Worm (Caenorhabditis elegans) whole organism, L2 larva: ENCODE measurements around the gene T26C5.5.

Source experiments
- C34F6.9 ChIP-seq: fragments of 150-350 bp; optimal IDR thresholded peaks from 2 replicates; lab custom pipeline; 2014; ENCODE audit warnings: missing biosample characterization, missing genetic modification characterization
- F13H6.1 ChIP-seq: sonication (generic microtip); optimal IDR thresholded peaks from 2 replicates; lab custom pipeline; 2016; ENCODE audit warnings: missing genetic modification characterization, missing compliant biosample characterization
- R02D3.7 ChIP-seq: fragments of 150-350 bp; optimal IDR thresholded peaks from 2 replicates; lab custom pipeline; 2014; ENCODE audit warnings: missing biosample characterization, missing genetic modification characterization
- Y55F3AM.14 ChIP-seq: fragments of 200-800 bp; sonication (Bioruptor generic); optimal IDR thresholded peaks from 2 replicates; lab custom pipeline; 2018; ENCODE audit warnings: mild to moderate bottlenecking, missing genetic modification characterization, missing compliant biosample characterization
- ZK546.5 ChIP-seq: sonication (generic microtip); optimal IDR thresholded peaks from 2 replicates; lab custom pipeline; 2017; ENCODE audit warnings: missing biosample characterization, missing genetic modification characterization
- alr-1 ChIP-seq: fragments of 150-350 bp; optimal IDR thresholded peaks from 2 replicates; lab custom pipeline; 2014; ENCODE audit warnings: missing biosample characterization, missing genetic modification characterization
- aly-2 ChIP-seq: fragments of 150-350 bp; optimal IDR thresholded peaks from 2 replicates; lab custom pipeline; 2014; ENCODE audit warnings: missing biosample characterization, missing genetic modification characterization
- ama-1 ChIP-seq: fragments of 150-350 bp; optimal IDR thresholded peaks from 2 replicates; lab custom pipeline; 2018; ENCODE audit warnings: inconsistent platforms
- blmp-1 ChIP-seq: sonication (generic microtip); optimal IDR thresholded peaks from 2 replicates; lab custom pipeline; 2017; ENCODE audit warnings: missing genetic modification characterization, mild to moderate bottlenecking, missing compliant biosample characterization, antibody characterized with exemption, moderate library complexity; ENCODE audit not compliant: insufficient read depth
- ceh-16 ChIP-seq: fragments of 150-350 bp; optimal IDR thresholded peaks from 2 replicates; lab custom pipeline; 2014; ENCODE audit warnings: missing biosample characterization, missing genetic modification characterization
- ceh-82 ChIP-seq: fragments of 150-350 bp; optimal IDR thresholded peaks from 2 replicates; lab custom pipeline; 2014; ENCODE audit warnings: missing biosample characterization, missing genetic modification characterization
- crh-2 ChIP-seq: sonication (generic microtip); optimal IDR thresholded peaks from 2 replicates; lab custom pipeline; 2017; ENCODE audit warnings: missing biosample characterization, missing genetic modification characterization
- dmd-4 ChIP-seq: sonication (generic microtip); optimal IDR thresholded peaks from 2 replicates; lab custom pipeline; 2017; ENCODE audit warnings: missing biosample characterization, missing genetic modification characterization
- egl-27 ChIP-seq: sonication (generic microtip); optimal IDR thresholded peaks from 3 replicates; lab custom pipeline; 2017; ENCODE audit warnings: missing biosample characterization, missing genetic modification reagents, missing genetic modification characterization
- elt-1 ChIP-seq: fragments of 150-350 bp; optimal IDR thresholded peaks from 2 replicates; lab custom pipeline; 2014; ENCODE audit warnings: missing biosample characterization, missing genetic modification characterization
- elt-3 ChIP-seq: sonication (generic microtip); optimal IDR thresholded peaks from 2 replicates; lab custom pipeline; 2017; ENCODE audit warnings: missing biosample characterization, missing genetic modification characterization
- fos-1 ChIP-seq: fragments of 150-350 bp; optimal IDR thresholded peaks from 2 replicates; lab custom pipeline; 2014; ENCODE audit warnings: missing biosample characterization, missing genetic modification characterization
- gmeb-1 ChIP-seq: fragments of 150-350 bp; optimal IDR thresholded peaks from 2 replicates; lab custom pipeline; 2014; ENCODE audit warnings: missing biosample characterization, missing genetic modification characterization
- lin-11 ChIP-seq: fragments of 150-350 bp; sonication (generic microtip); optimal IDR thresholded peaks from 2 replicates; lab custom pipeline; 2014; ENCODE audit warnings: missing biosample characterization, missing genetic modification characterization, inconsistent platforms, mixed read lengths
- lin-13 ChIP-seq: fragments of 150-350 bp; optimal IDR thresholded peaks from 2 replicates; lab custom pipeline; 2014; ENCODE audit warnings: missing biosample characterization, missing genetic modification reagents, missing genetic modification characterization
- lin-39 ChIP-seq: fragments of 150-350 bp; optimal IDR thresholded peaks from 2 replicates; lab custom pipeline; 2014; ENCODE audit warnings: missing biosample characterization, missing genetic modification reagents, missing genetic modification characterization
- lsy-2 ChIP-seq, 2 experiments: fragments of 150-350 bp in 1 of 2; sonication (generic microtip) in 1 of 2; optimal IDR thresholded peaks; 2 replicates each; lab custom pipeline; 2014 to 2017; ENCODE audit warnings: missing biosample characterization in 2 of 2, missing genetic modification characterization in 2 of 2
- mab-5 ChIP-seq: fragments of 150-350 bp; optimal IDR thresholded peaks from 2 replicates; lab custom pipeline; 2014; ENCODE audit warnings: missing biosample characterization, missing genetic modification characterization
- mbf-1 ChIP-seq: sonication (generic microtip); optimal IDR thresholded peaks from 2 replicates; lab custom pipeline; 2017; ENCODE audit warnings: missing biosample characterization, missing genetic modification characterization
- mdl-1 ChIP-seq, 2 experiments: fragments of 150-350 bp in 1 of 2; sonication (generic microtip) in 1 of 2; optimal IDR thresholded peaks; 2 replicates each; lab custom pipeline; 2017; ENCODE audit warnings: missing biosample characterization in 2 of 2, missing genetic modification characterization in 2 of 2
- nhr-10 ChIP-seq: sonication (generic microtip); optimal IDR thresholded peaks from 2 replicates; lab custom pipeline; 2017; ENCODE audit warnings: missing biosample characterization, missing genetic modification characterization
- nhr-11 ChIP-seq: fragments of 150-350 bp; optimal IDR thresholded peaks from 2 replicates; lab custom pipeline; 2014; ENCODE audit warnings: missing biosample characterization, missing genetic modification characterization
- nhr-12 ChIP-seq: fragments of 150-350 bp; optimal IDR thresholded peaks from 2 replicates; lab custom pipeline; 2014; ENCODE audit warnings: missing biosample characterization, missing genetic modification characterization
- nhr-129 ChIP-seq: fragments of 150-350 bp; optimal IDR thresholded peaks from 2 replicates; lab custom pipeline; 2014; ENCODE audit warnings: missing biosample characterization, missing genetic modification characterization
- nhr-21 ChIP-seq: fragments of 150-350 bp; optimal IDR thresholded peaks from 2 replicates; lab custom pipeline; 2014; ENCODE audit warnings: missing biosample characterization, missing genetic modification characterization
- nhr-23 ChIP-seq: fragments of 150-350 bp; optimal IDR thresholded peaks from 2 replicates; lab custom pipeline; 2014; ENCODE audit warnings: missing biosample characterization, missing genetic modification reagents, missing genetic modification characterization
- nhr-237 ChIP-seq: fragments of 150-350 bp; optimal IDR thresholded peaks from 2 replicates; lab custom pipeline; 2014; ENCODE audit warnings: missing biosample characterization, missing genetic modification characterization
- nhr-25 ChIP-seq: fragments of 150-350 bp; sonication (generic microtip); optimal IDR thresholded peaks from 3 replicates; lab custom pipeline; 2014; ENCODE audit warnings: missing biosample characterization, missing genetic modification characterization
- nhr-6 ChIP-seq: fragments of 150-350 bp; optimal IDR thresholded peaks from 2 replicates; lab custom pipeline; 2014; ENCODE audit warnings: missing biosample characterization, missing genetic modification characterization
- nhr-77 ChIP-seq: fragments of 150-350 bp; optimal IDR thresholded peaks from 2 replicates; lab custom pipeline; 2014; ENCODE audit warnings: missing biosample characterization, missing genetic modification characterization
- peb-1 ChIP-seq: fragments of 150-350 bp; optimal IDR thresholded peaks from 2 replicates; lab custom pipeline; 2014; ENCODE audit warnings: missing biosample characterization, missing genetic modification characterization
- sem-4 ChIP-seq: fragments of 150-350 bp; optimal IDR thresholded peaks from 2 replicates; lab custom pipeline; 2014; ENCODE audit warnings: missing biosample characterization, missing genetic modification reagents, missing genetic modification characterization
- skn-1 ChIP-seq: sonication (generic microtip); optimal IDR thresholded peaks from 2 replicates; lab custom pipeline; 2017; ENCODE audit warnings: missing biosample characterization, missing genetic modification characterization
- sma-3 ChIP-seq: sonication (generic microtip); optimal IDR thresholded peaks from 2 replicates; lab custom pipeline; 2016; ENCODE audit warnings: missing genetic modification reagents, missing genetic modification characterization, missing compliant biosample characterization
- sma-9 ChIP-seq, 2 experiments: fragments of 150-350 bp in 1 of 2; sonication (generic microtip) in 1 of 2; optimal IDR thresholded peaks; 2 replicates each; lab custom pipeline; 2014 to 2016; ENCODE audit warnings: missing genetic modification characterization in 2 of 2, mild to moderate bottlenecking in 1 of 2, missing biosample characterization in 1 of 2, missing compliant biosample characterization in 1 of 2, missing genetic modification reagents in 1 of 2, moderate library complexity in 1 of 2
- snpc-4 ChIP-seq: fragments of 150-350 bp; optimal IDR thresholded peaks from 2 replicates; lab custom pipeline; 2014; ENCODE audit warnings: missing biosample characterization, missing genetic modification characterization
- unc-39 ChIP-seq: fragments of 150-350 bp; optimal IDR thresholded peaks from 2 replicates; lab custom pipeline; 2014; ENCODE audit warnings: missing biosample characterization, missing genetic modification characterization
- unc-55 ChIP-seq: fragments of 150-350 bp; sonication (generic microtip); optimal IDR thresholded peaks from 3 replicates; lab custom pipeline; 2014; ENCODE audit warnings: missing biosample characterization, missing genetic modification reagents, missing genetic modification characterization
- unc-62 ChIP-seq: fragments of 150-350 bp; optimal IDR thresholded peaks from 2 replicates; lab custom pipeline; 2014; ENCODE audit warnings: missing biosample characterization, missing genetic modification reagents, missing genetic modification characterization
- zag-1 ChIP-seq: fragments of 150-350 bp; optimal IDR thresholded peaks from 2 replicates; lab custom pipeline; 2014; ENCODE audit warnings: missing biosample characterization, missing genetic modification characterization
- ztf-1 ChIP-seq: fragments of 200-800 bp; sonication (Bioruptor generic); conservative IDR thresholded peaks from 2 replicates; pipeline ENCODE4 v1.3.6; 2022; ENCODE audit warnings: missing genetic modification characterization, missing compliant biosample characterization
- ztf-11 ChIP-seq: sonication (generic microtip); optimal IDR thresholded peaks from 2 replicates; lab custom pipeline; 2017; ENCODE audit warnings: missing biosample characterization, missing genetic modification characterization
- ztf-4 ChIP-seq: fragments of 150-350 bp; optimal IDR thresholded peaks from 2 replicates; lab custom pipeline; 2014; ENCODE audit warnings: missing biosample characterization, missing genetic modification characterization

T26C5.5 gene

DNA sequence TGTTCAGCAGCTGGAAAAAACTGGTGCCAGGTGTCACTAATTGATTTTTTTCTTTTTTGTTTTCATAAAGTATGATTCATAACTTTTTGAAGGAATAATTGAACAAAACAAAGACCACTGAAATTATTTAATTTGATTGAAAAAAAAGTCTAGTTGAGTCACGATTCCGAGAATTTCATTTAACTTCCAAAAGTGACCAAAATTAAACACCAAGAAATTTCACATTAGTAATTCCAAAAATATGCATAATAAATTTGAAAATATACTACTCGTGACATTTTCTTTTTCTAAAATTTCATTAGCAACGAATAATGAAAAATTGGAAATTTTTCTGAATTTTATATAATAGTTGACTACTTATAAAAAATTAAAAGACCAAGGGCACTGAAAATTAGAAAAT is 35.5 kb upstream of the T26C5.5 start:
- TF ChIP-seq sma-3 (no peak), fos-1 (no peak), Y55F3AM.14 (no peak), aly-2 (tag; lab: Kevin White, UChicago) (no peak), sma-9 (GFP tag; optimal IDR thresholded peaks at IDR 0.05; lab: Kevin White, UChicago) (no peak), sma-9 (tag; optimal IDR thresholded peaks at IDR 0.05; lab: Kevin White, UChicago) (no peak), unc-55 (GFP tag; lab: Kevin White, UChicago) (no peak), lin-13 (GFP tag; lab: Kevin White, UChicago) (no peak), skn-1 (tag; lab: Kevin White, UChicago) (no peak), nhr-25 (tag; lab: Kevin White, UChicago) (no peak), ztf-1 (no peak), unc-39 (tag; lab: Kevin White, UChicago) (no peak), unc-62 (GFP tag; lab: Kevin White, UChicago) (no peak), ZK546.5 (tag; lab: Kevin White, UChicago) (no peak), elt-3 (tag; lab: Kevin White, UChicago) (no peak), elt-1 (no peak)

DNA sequence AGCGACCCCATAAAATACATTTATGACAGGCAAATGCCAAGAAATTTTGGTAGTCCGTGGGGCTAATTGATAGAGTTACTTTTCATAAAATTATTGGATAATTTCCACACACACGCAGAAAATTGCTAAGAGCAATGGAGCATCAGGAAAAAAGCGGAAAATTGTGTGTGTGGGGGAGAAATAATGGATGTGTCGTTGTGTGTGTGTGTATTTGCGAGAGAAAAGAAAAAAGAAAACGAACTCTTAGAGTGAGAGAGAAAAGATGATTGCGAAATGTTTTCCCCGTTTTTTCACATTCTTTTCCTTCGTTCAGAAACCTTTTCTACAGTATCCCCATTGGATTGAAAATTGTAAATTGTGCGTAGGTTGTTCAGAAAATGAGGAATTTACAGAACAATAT is 35.0 kb upstream of the T26C5.5 start:
- TF ChIP-seq dmd-4 (tag; lab: Kevin White, UChicago) = no peak
- TF ChIP-seq F13H6.1 = no peak
- peak; percentile 39 for TF ChIP-seq sma-9 (GFP tag; optimal IDR thresholded peaks at IDR 0.05; lab: Kevin White, UChicago)
- no peak for TF ChIP-seq sma-9 (tag; optimal IDR thresholded peaks at IDR 0.05; lab: Kevin White, UChicago)
- no peak for TF ChIP-seq ama-1 (lab: Kevin White, UChicago)
- TF ChIP-seq nhr-21 (tag; lab: Kevin White, UChicago) = no peak
- no peak for TF ChIP-seq gmeb-1
- TF ChIP-seq mdl-1 (tag; optimal IDR thresholded peaks at IDR 0.05; lab: Kevin White, UChicago) = no peak
- TF ChIP-seq lin-11 (tag; lab: Kevin White, UChicago) = no peak
- TF ChIP-seq mab-5 (tag; lab: Kevin White, UChicago) = no peak
- no peak for TF ChIP-seq nhr-237 (tag; lab: Kevin White, UChicago)
- no peak for TF ChIP-seq ztf-11 (tag; lab: Kevin White, UChicago)
- TF ChIP-seq lsy-2 (tag; optimal IDR thresholded peaks at IDR 0.05; lab: Kevin White, UChicago) = peak in 1 of 2 experiments; percentile 72
- peak; percentile 86 for TF ChIP-seq unc-55 (GFP tag; lab: Kevin White, UChicago)
- TF ChIP-seq snpc-4 (tag; lab: Kevin White, UChicago) = no peak
- no peak for TF ChIP-seq elt-3 (tag; lab: Kevin White, UChicago)
- no peak for TF ChIP-seq elt-1
- no peak for TF ChIP-seq aly-2 (tag; lab: Kevin White, UChicago)
- TF ChIP-seq crh-2 (tag; lab: Kevin White, UChicago) = no peak
- TF ChIP-seq ceh-16 (tag; lab: Kevin White, UChicago) = no peak
- TF ChIP-seq Y55F3AM.14 = no peak
- no peak for TF ChIP-seq blmp-1 (tag; lab: Kevin White, UChicago)
- no peak for TF ChIP-seq nhr-6
- no peak for TF ChIP-seq lin-39 (tag; lab: Kevin White, UChicago)
- no peak for TF ChIP-seq sma-3
- peak; percentile 76 for TF ChIP-seq nhr-129 (tag; lab: Kevin White, UChicago)
- peak; percentile 42 for TF ChIP-seq fos-1
- TF ChIP-seq ceh-82 = no peak
- TF ChIP-seq ztf-4 (tag; lab: Kevin White, UChicago) = no peak
- TF ChIP-seq egl-27 = peak; percentile 33
- TF ChIP-seq skn-1 (tag; lab: Kevin White, UChicago) = no peak
- TF ChIP-seq nhr-77 (tag; lab: Kevin White, UChicago) = no peak
- TF ChIP-seq nhr-11 (tag; lab: Kevin White, UChicago) = no peak
- TF ChIP-seq nhr-10 (tag; lab: Kevin White, UChicago) = no peak
- no peak for TF ChIP-seq lin-13 (GFP tag; lab: Kevin White, UChicago)
- no peak for TF ChIP-seq ZK546.5 (tag; lab: Kevin White, UChicago)
- no peak for TF ChIP-seq unc-62 (GFP tag; lab: Kevin White, UChicago)
- peak; percentile 54 for TF ChIP-seq zag-1 (tag; lab: Kevin White, UChicago)
- TF ChIP-seq nhr-23 (tag; lab: Kevin White, UChicago) = no peak
- TF ChIP-seq alr-1 (tag; lab: Kevin White, UChicago) = no peak
- TF ChIP-seq unc-39 (tag; lab: Kevin White, UChicago) = no peak
- TF ChIP-seq ztf-1 = no peak
- no peak for TF ChIP-seq sem-4 (tag; lab: Kevin White, UChicago)
- TF ChIP-seq peb-1 = no peak
- TF ChIP-seq R02D3.7 (tag; lab: Kevin White, UChicago) = no peak
- no peak for TF ChIP-seq nhr-25 (tag; lab: Kevin White, UChicago)
- TF ChIP-seq nhr-12 = no peak
- TF ChIP-seq mbf-1 = no peak
- peak; percentile 78 for TF ChIP-seq C34F6.9 (tag; lab: Kevin White, UChicago)
